Fruit fly (Drosophila melanogaster) whole organism, embryonic: Measurements from ENCODE around the gene CG32099.

Experiments used
- Awh ChIP-seq: fragments of 200-800 bp; sonication (Bioruptor generic); IDR thresholded peaks from 2 replicates; pipeline ENCODE4, ENCODE4 v1.3.6; 2022; ENCODE audit warnings: missing biosample characterization, missing genetic modification characterization
- CG11456 ChIP-seq: fragments of 200-800 bp; sonication (Bioruptor generic); IDR thresholded peaks from 3 replicates; pipeline ENCODE4 v1.3.6; 2022; ENCODE audit warnings: missing biosample characterization, missing genetic modification characterization
- CG12236 ChIP-seq: fragments of 200-800 bp; sonication (Bioruptor generic); optimal IDR thresholded peaks from 2 replicates; lab custom pipeline; 2016; ENCODE audit warnings: missing biosample characterization, missing genetic modification characterization
- CG12299 ChIP-seq: fragments of 200-800 bp; sonication (Bioruptor generic); optimal IDR thresholded peaks from 2 replicates; lab custom pipeline; 2018; ENCODE audit warnings: missing biosample characterization, mild to moderate bottlenecking, missing genetic modification characterization
- CG14860 ChIP-seq: fragments of 200-800 bp; sonication (Bioruptor generic); IDR thresholded peaks from 3 replicates; pipeline ENCODE4 v1.3.6; 2022; ENCODE audit warnings: missing biosample characterization, missing genetic modification characterization; ENCODE audit not compliant: partially characterized antibody
- CG15011 ChIP-seq: fragments of 200-800 bp; sonication (Bioruptor generic); optimal IDR thresholded peaks from 3 replicates; lab custom pipeline; 2018; ENCODE audit warnings: missing biosample characterization, mild to moderate bottlenecking, missing genetic modification characterization
- CG15479 ChIP-seq: fragments of 200-800 bp; sonication (Bioruptor generic); optimal IDR thresholded peaks from 3 replicates; lab custom pipeline; 2019; ENCODE audit warnings: missing biosample characterization, mild to moderate bottlenecking, missing genetic modification characterization, moderate library complexity
- CG15514 ChIP-seq: fragments of 200-800 bp; sonication (Bioruptor generic); optimal IDR thresholded peaks from 3 replicates; lab custom pipeline; 2017; ENCODE audit warnings: missing biosample characterization, missing genetic modification characterization, mild to moderate bottlenecking, moderate library complexity, missing genetic modification reagents
- CG1647 ChIP-seq: fragments of 200-800 bp; sonication (Bioruptor generic); optimal IDR thresholded peaks from 3 replicates; lab custom pipeline; 2016; ENCODE audit warnings: missing biosample characterization, missing genetic modification characterization
- CG16779 ChIP-seq: fragments of 200-800 bp; sonication (Bioruptor generic); IDR thresholded peaks from 2 replicates; pipeline ENCODE4 v1.3.6; 2022; ENCODE audit warnings: missing biosample characterization, missing genetic modification characterization
- CG2202 ChIP-seq: fragments of 200-800 bp; sonication (Bioruptor generic); optimal IDR thresholded peaks from 2 replicates; lab custom pipeline; 2018; ENCODE audit warnings: missing biosample characterization, mild to moderate bottlenecking, missing genetic modification characterization
- CG30020 ChIP-seq: fragments of 200-800 bp; optimal IDR thresholded peaks from 2 replicates; lab custom pipeline; 2019; ENCODE audit warnings: missing biosample characterization, mild to moderate bottlenecking, missing genetic modification characterization, moderate library complexity
- CG3281 ChIP-seq: fragments of 200-800 bp; sonication (Bioruptor generic); optimal IDR thresholded peaks from 3 replicates; lab custom pipeline; 2017; ENCODE audit warnings: missing biosample characterization, mild to moderate bottlenecking, missing genetic modification characterization
- CG3847 ChIP-seq: fragments of 200-800 bp; sonication (Bioruptor generic); IDR thresholded peaks from 2 replicates; pipeline ENCODE4 v1.3.6; 2022; ENCODE audit warnings: missing biosample characterization, missing genetic modification characterization
- CG8478 ChIP-seq: fragments of >200 bp; optimal IDR thresholded peaks from 2 replicates; lab custom pipeline; 2018
- Dip2 ChIP-seq: fragments of 200-800 bp; sonication (Bioruptor generic); IDR thresholded peaks from 2 replicates; pipeline ENCODE4 v1.3.6; 2022; ENCODE audit warnings: missing biosample characterization, missing genetic modification characterization
- ERR ChIP-seq: fragments of 200-800 bp; sonication (Bioruptor generic); optimal IDR thresholded peaks from 2 replicates; lab custom pipeline; 2016; ENCODE audit warnings: missing biosample characterization, missing genetic modification characterization
- H15 ChIP-seq: fragments of 200-800 bp; sonication (Bioruptor generic); IDR thresholded peaks from 3 replicates; pipeline ENCODE4 v1.3.6; 2022; ENCODE audit warnings: missing biosample characterization, missing genetic modification characterization
- HLH54F ChIP-seq: fragments of 200-800 bp; sonication (Bioruptor generic); optimal IDR thresholded peaks from 3 replicates; lab custom pipeline; 2016; ENCODE audit warnings: missing biosample characterization, missing genetic modification characterization
- Hmr ChIP-seq: fragments of 200-800 bp; sonication (Bioruptor generic); optimal IDR thresholded peaks from 3 replicates; lab custom pipeline; 2017; ENCODE audit warnings: mild to moderate bottlenecking, missing biosample characterization, missing genetic modification reagents, missing genetic modification characterization
- Kr ChIP-seq: fragments of 200-800 bp; sonication (Bioruptor generic); optimal IDR thresholded peaks from 2 replicates; lab custom pipeline; 2017; ENCODE audit warnings: missing biosample characterization, mild to moderate bottlenecking, missing genetic modification characterization
- MESR4 ChIP-seq: fragments of 200-800 bp; sonication (Bioruptor generic); optimal IDR thresholded peaks from 2 replicates; lab custom pipeline; 2018; ENCODE audit warnings: missing biosample characterization, mild to moderate bottlenecking, missing genetic modification characterization, moderate library complexity
- Med ChIP-seq: fragments of 200-800 bp; sonication (Bioruptor generic); peaks from one replicate; lab custom pipeline; 2016; ENCODE audit warnings: missing biosample characterization, missing genetic modification characterization, mild to moderate bottlenecking, inconsistent platforms, moderate library complexity
- Myb ChIP-seq: fragments of 200-800 bp; sonication (Bioruptor generic); optimal IDR thresholded peaks from 2 replicates; lab custom pipeline; 2016; ENCODE audit warnings: missing biosample characterization, missing genetic modification characterization
- NFAT ChIP-seq: fragments of 200-800 bp; sonication (Bioruptor generic); IDR thresholded peaks from 2 replicates; pipeline ENCODE4 v1.3.6; 2022; ENCODE audit warnings: missing biosample characterization, missing genetic modification characterization
- Spps ChIP-seq: fragments of 200-800 bp; sonication (Bioruptor generic); optimal IDR thresholded peaks from 2 replicates; lab custom pipeline; 2018; ENCODE audit warnings: missing biosample characterization, mild to moderate bottlenecking, missing genetic modification characterization
- Tbp ChIP-seq: fragments of >200 bp; optimal IDR thresholded peaks from 2 replicates; lab custom pipeline; 2018; ENCODE audit warnings: missing biosample characterization, missing genetic modification characterization
- YL-1 ChIP-seq: fragments of 200-800 bp; sonication (Bioruptor generic); optimal IDR thresholded peaks from 3 replicates; lab custom pipeline; 2017; ENCODE audit warnings: missing biosample characterization, mild to moderate bottlenecking, missing genetic modification characterization
- bcd ChIP-seq: fragments of 200-800 bp; sonication (Bioruptor generic); optimal IDR thresholded peaks from 2 replicates; lab custom pipeline; 2017; ENCODE audit warnings: missing biosample characterization, mild to moderate bottlenecking, missing genetic modification characterization
- cas ChIP-seq: fragments of 200-800 bp; sonication (Bioruptor generic); IDR thresholded peaks from 2 replicates; pipeline ENCODE4 v1.3.6; 2022; ENCODE audit warnings: missing biosample characterization, missing genetic modification characterization
- caup ChIP-seq: fragments of 200-800 bp; sonication (Bioruptor generic); optimal IDR thresholded peaks from 3 replicates; lab custom pipeline; 2017; ENCODE audit warnings: missing biosample characterization, mild to moderate bottlenecking, missing genetic modification characterization, moderate library complexity; ENCODE audit not compliant: severe bottlenecking
- crol ChIP-seq: fragments of 200-800 bp; sonication (Bioruptor generic); IDR thresholded peaks from 2 replicates; pipeline ENCODE4 v1.3.6; 2022; ENCODE audit warnings: missing biosample characterization, missing genetic modification characterization
- crp ChIP-seq, 2 experiments: fragments of 200-800 bp; sonication (Bioruptor generic); optimal IDR thresholded peaks; 2 replicates in 1 of 2; 3 replicates in 1 of 2; lab custom pipeline; 2017; ENCODE audit warnings: missing biosample characterization in 2 of 2, missing genetic modification characterization in 2 of 2, mild to moderate bottlenecking in 1 of 2, moderate library complexity in 1 of 2
- dimm ChIP-seq: fragments of 200-800 bp; sonication (Bioruptor generic); IDR thresholded peaks from 2 replicates; pipeline ENCODE4 v1.3.6; 2022; ENCODE audit warnings: missing biosample characterization, missing genetic modification characterization
- fd64A ChIP-seq: fragments of 200-800 bp; sonication (Bioruptor generic); optimal IDR thresholded peaks from 3 replicates; lab custom pipeline; 2018; ENCODE audit warnings: missing biosample characterization, mild to moderate bottlenecking, missing genetic modification characterization
- gem ChIP-seq: fragments of 200-800 bp; sonication (Bioruptor generic); optimal IDR thresholded peaks from 2 replicates; lab custom pipeline; 2019; ENCODE audit warnings: missing biosample characterization, mild to moderate bottlenecking, missing genetic modification characterization, moderate library complexity
- gfzf ChIP-seq: fragments of 200-800 bp; sonication (Bioruptor generic); optimal IDR thresholded peaks from 2 replicates; lab custom pipeline; 2016; ENCODE audit warnings: missing biosample characterization, mild to moderate bottlenecking, missing genetic modification characterization, moderate library complexity
- grn ChIP-seq: fragments of 200-800 bp; sonication (Bioruptor generic); optimal IDR thresholded peaks from 3 replicates; lab custom pipeline; 2017; ENCODE audit warnings: missing biosample characterization, missing genetic modification characterization
- inv ChIP-seq: fragments of 200-800 bp; sonication (Bioruptor generic); IDR thresholded peaks from 2 replicates; pipeline ENCODE4 v1.3.6; 2022; ENCODE audit warnings: missing biosample characterization, missing genetic modification characterization; ENCODE audit not compliant: partially characterized antibody
- lab ChIP-seq: fragments of 200-800 bp; sonication (Bioruptor generic); optimal IDR thresholded peaks from 3 replicates; lab custom pipeline; 2017; ENCODE audit warnings: missing biosample characterization, missing genetic modification characterization, mild to moderate bottlenecking, moderate library complexity, missing genetic modification reagents
- lmd ChIP-seq: fragments of 200-800 bp; sonication (Bioruptor generic); IDR thresholded peaks from 2 replicates; pipeline ENCODE4 v1.3.6; 2022; ENCODE audit warnings: missing biosample characterization, missing genetic modification characterization
- mam ChIP-seq: fragments of 200-800 bp; sonication (Bioruptor generic); optimal IDR thresholded peaks from 3 replicates; lab custom pipeline; 2016; ENCODE audit warnings: missing biosample characterization, missing genetic modification characterization
- pita ChIP-seq: fragments of 200-800 bp; sonication (Bioruptor generic); optimal IDR thresholded peaks from 2 replicates; lab custom pipeline; 2017; ENCODE audit warnings: missing biosample characterization, mild to moderate bottlenecking, missing genetic modification characterization
- rib ChIP-seq: fragments of 200-800 bp; sonication (Bioruptor generic); IDR thresholded peaks from 2 replicates; pipeline ENCODE4 v1.3.6; 2022; ENCODE audit warnings: missing biosample characterization, missing genetic modification characterization
- row ChIP-seq: fragments of 200-800 bp; sonication (Bioruptor generic); IDR thresholded peaks from 3 replicates; pipeline ENCODE4 v1.3.6; 2022; ENCODE audit warnings: missing biosample characterization, missing genetic modification characterization
- sob ChIP-seq: fragments of 200-800 bp; sonication (Bioruptor generic); IDR thresholded peaks from 2 replicates; pipeline ENCODE4 v1.3.6; 2022; ENCODE audit warnings: missing biosample characterization, missing genetic modification characterization
- tap ChIP-seq: fragments of 200-800 bp; optimal IDR thresholded peaks from 3 replicates; lab custom pipeline; 2019; ENCODE audit warnings: missing biosample characterization, mild to moderate bottlenecking, missing genetic modification characterization, moderate library complexity
- tio ChIP-seq: fragments of 200-800 bp; sonication (Bioruptor generic); optimal IDR thresholded peaks from 2 replicates; lab custom pipeline; 2017; ENCODE audit warnings: missing biosample characterization, missing genetic modification characterization, inconsistent platforms
- twi ChIP-seq: fragments of 200-800 bp; optimal IDR thresholded peaks from 2 replicates; lab custom pipeline; 2019; ENCODE audit warnings: missing biosample characterization, mild to moderate bottlenecking, missing genetic modification characterization, moderate library complexity

The CG32099 gene

DNA sequence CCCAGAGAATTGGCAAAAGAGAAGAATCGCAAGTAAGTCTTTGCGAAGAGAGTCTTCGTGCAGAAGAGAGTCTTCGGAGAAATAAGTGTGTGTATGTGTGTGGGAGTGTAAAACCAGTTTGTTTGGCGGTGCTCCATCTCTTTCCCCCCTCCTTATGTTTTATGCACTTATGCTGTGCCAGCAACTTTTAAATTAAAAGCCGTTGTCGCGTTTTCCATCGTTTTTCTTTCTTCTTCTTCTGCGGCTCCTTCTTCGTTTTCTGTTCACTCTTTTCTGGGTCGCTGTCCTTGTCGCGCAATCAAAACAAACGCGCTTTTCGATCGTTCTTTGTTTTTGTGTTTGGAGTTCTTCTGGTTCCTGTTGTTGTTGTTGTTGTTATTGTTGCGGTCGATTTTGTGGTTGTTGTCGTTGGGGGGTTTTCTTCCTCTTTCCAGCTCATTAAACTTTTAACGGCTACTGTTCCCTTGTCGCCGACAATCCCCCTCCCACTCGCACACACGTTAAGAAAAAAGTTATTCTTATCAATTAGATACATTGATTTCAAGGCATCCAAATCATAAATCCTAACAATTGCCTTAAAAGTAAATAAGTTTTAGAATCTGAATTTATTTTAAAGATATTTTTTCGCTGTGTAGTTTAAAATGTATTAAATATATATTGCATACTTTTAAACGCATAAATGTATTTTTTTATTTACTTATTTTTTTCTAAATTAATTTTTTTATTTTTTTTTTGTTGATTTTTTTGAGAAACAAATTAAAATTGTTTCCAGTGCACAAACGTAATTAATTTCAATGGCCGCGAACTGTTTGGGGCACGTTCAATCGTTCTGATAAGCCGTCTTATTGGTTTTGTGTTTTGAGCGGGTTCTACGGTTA is 37.8 kb upstream of the CG32099 start (continued):
- TF ChIP-seq lab (GFP tag; lab: Kevin White, UChicago) (peak; percentile 78), fd64A (GFP tag; lab: Kevin White, UChicago) (no peak), crol (GFP tag; lab: Robert Waterston, UW) (no peak), dimm (no peak), rib (no peak), CG8478 (lab: Kevin White, UChicago) (no peak), H15 (GFP tag; lab: Robert Waterston, UW) (0 out of 3 replicates have a peak, but pooled peaks have one; percentile 46), crp (GFP tag; optimal IDR thresholded peaks at IDR 0.05; lab: Kevin White, UChicago) (peak in 1 of 2 experiments; percentile 3), caup (GFP tag; lab: Kevin White, UChicago) (peak; percentile 65), HLH54F (GFP tag; lab: Kevin White, UChicago) (no peak), CG30020 (tag; lab: Kevin White, UChicago) (peak; percentile 77), CG14860 (GFP tag; lab: Robert Waterston, UW) (no peak), NFAT (no peak), row (peak; percentile 77), bcd (GFP tag; lab: Kevin White, UChicago) (peak; percentile 73), pita (GFP tag; lab: Kevin White, UChicago) (no peak), tap (peak; percentile 78), Spps (tag; lab: Kevin White, UChicago) (peak; percentile 95), grn (peak; percentile 64), Med (peak; percentile 72), CG1647 (GFP tag; lab: Kevin White, UChicago) (peak; percentile 5), Hmr (no peak), tio (GFP tag; lab: Kevin White, UChicago) (peak; percentile 60), CG3847 (GFP tag; lab: Robert Waterston, UW) (peak; percentile 30; the same call in 1 of the 2 replicates), mam (peak; percentile 27), CG12299 (tag; lab: Kevin White, UChicago) (peak; percentile 52), CG15514 (GFP tag; lab: Kevin White, UChicago) (peak; percentile 26), CG16779 (no peak), MESR4 (no peak), CG15011 (GFP tag; lab: Kevin White, UChicago) (no peak), CG11456 (no peak), CG2202 (tag; lab: Kevin White, UChicago) (peak; percentile 89), lmd (GFP tag; lab: Robert Waterston, UW) (peak; percentile 81), Myb (no peak), gem (tag; lab: Kevin White, UChicago) (peak; percentile 94), cas (0 out of 2 replicates have a peak, but pooled peaks have one; percentile 24), sob (GFP tag; lab: Robert Waterston, UW) (peak; percentile 52), inv (GFP tag; lab: Robert Waterston, UW) (no peak), CG15479 (GFP tag; lab: Kevin White, UChicago) (no peak), gfzf (GFP tag; lab: Kevin White, UChicago) (no peak), twi (peak; percentile 88), Dip2 (no peak), ERR (GFP tag; lab: Kevin White, UChicago) (no peak), CG12236 (GFP tag; lab: Kevin White, UChicago) (no peak), Awh (0 out of 2 replicates have a peak, but pooled peaks have one; percentile 38), Tbp (GFP tag; lab: Kevin White, UChicago) (no peak), YL-1 (no peak), Kr (GFP tag; lab: Kevin White, UChicago) (peak; percentile 14), CG3281 (peak; percentile 64)
